Fruit fly (Drosophila melanogaster) Kc167 (cell line): ENCODE data around the gene Ugt36D1.

Experiments used
- Myc ChIP-seq: fragments of >200 bp; optimal IDR thresholded peaks from 2 replicates; lab custom pipeline; 2017; ENCODE audit warnings: missing external identifiers
- Sin3A ChIP-seq: fragments of >200 bp; optimal IDR thresholded peaks from 2 replicates; lab custom pipeline; 2018; ENCODE audit warnings: missing external identifiers
- h ChIP-seq: fragments of >200 bp; optimal IDR thresholded peaks from 3 replicates; lab custom pipeline; 2018; ENCODE audit warnings: missing external identifiers
- insv ChIP-seq: fragments of >200 bp; optimal IDR thresholded peaks from 3 replicates; lab custom pipeline; 2018; ENCODE audit warnings: missing external identifiers
- psq ChIP-seq: fragments of >200 bp; optimal IDR thresholded peaks from 2 replicates; lab custom pipeline; 2017; ENCODE audit warnings: missing external identifiers
- ttk ChIP-seq: sonication (Bioruptor generic); optimal IDR thresholded peaks from 2 replicates; lab custom pipeline; 2017; ENCODE audit warnings: missing external identifiers

- TF ChIP-seq Myc (lab: Kevin White, UChicago) (no peak), psq (lab: Kevin White, UChicago) (no peak), h (lab: Kevin White, UChicago) (no peak), insv (no peak), ttk (lab: Kevin White, UChicago) (no peak), Sin3A (lab: Kevin White, UChicago) (no peak)
These were observed 23.5 kb downstream of the Ugt36D1 start for dm6 chr2L:18846843-18847242.
